Worm (Caenorhabditis elegans): ENCODE measurements around the gene tgn-38.

The tgn-38 gene

DNA sequence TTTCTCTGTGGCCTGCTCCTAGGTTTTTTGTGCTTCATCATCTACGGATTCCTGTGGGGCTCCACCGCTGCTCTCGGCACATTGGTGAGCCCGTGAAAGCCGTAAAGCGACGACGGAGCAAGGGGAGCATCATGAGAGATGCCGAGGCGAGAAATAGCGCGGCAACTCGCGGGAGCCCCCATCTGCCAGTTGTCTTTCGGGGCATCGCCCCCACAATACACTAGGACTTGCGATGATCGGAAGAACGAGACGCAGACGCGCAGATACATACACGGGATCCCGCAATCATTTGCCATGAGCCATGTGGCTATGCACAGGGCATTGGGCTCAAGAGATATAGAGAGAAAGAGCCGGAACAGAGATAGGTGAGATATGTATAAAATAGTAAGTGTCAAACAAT, 18.6 kb downstream of the tgn-38 start:
- peak; percentile 39 for TF ChIP-seq M03D4.4 (tag; optimal IDR thresholded peaks at IDR 0.05)
- peak; percentile 1 for TF ChIP-seq drap-1 (GFP tag; optimal IDR thresholded peaks at IDR 0.05)
- peak; percentile 89 for TF ChIP-seq hlh-1 (tag; optimal IDR thresholded peaks at IDR 0.05)
- TF ChIP-seq lsy-2 (tag; optimal IDR thresholded peaks at IDR 0.05): no peak
- TF ChIP-seq lin-32 (GFP tag; optimal IDR thresholded peaks at IDR 0.05): no peak
- peak; percentile 96 for TF ChIP-seq unc-120 (tag; optimal IDR thresholded peaks at IDR 0.05; ENCODE audit: poor library complexity, severe bottlenecking)
- TF ChIP-seq unc-62 (GFP tag; optimal IDR thresholded peaks at IDR 0.05): peak; percentile 65

DNA sequence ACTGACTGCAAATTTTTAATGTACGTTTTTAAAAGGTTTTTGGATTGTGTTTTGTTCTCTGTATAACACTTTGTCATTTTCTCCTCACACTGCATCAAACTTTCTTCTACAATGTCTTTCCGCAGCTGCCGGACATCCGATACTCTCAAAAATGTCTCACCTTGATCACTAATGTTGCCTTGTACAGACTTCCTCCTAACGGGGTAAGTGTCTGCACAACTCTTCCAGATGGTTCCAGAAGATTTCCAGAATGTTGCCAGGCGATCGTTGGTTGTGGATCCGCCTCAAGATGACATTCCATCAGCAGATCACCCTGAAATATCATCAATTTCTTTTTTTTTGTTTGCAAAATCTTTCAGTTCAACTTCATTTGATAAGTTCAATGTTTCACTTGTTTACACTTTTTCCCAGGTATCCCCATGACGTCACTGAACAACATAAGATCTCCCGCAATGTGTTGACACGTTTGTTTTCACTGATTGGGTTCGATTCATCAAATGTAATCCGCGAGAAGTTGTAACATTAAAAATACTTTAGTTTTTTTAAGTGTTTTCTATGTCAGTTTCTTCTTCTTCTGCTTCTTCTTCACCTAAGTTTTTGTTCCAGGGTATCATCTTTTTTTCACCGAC, 19.8 kb downstream of the tgn-38 start:
- TF ChIP-seq mls-2 (tag; optimal IDR thresholded peaks at IDR 0.05): no peak
- TF ChIP-seq drap-1 (GFP tag; optimal IDR thresholded peaks at IDR 0.05): no peak
- TF ChIP-seq lsy-2 (tag; optimal IDR thresholded peaks at IDR 0.05): no peak
- no peak for TF ChIP-seq nhr-237 (tag; optimal IDR thresholded peaks at IDR 0.05)
- no peak for TF ChIP-seq pha-4 (tag; optimal IDR thresholded peaks at IDR 0.05)
- TF ChIP-seq tbx-8 (GFP tag; optimal IDR thresholded peaks at IDR 0.05): no peak
- TF ChIP-seq lin-32 (GFP tag; optimal IDR thresholded peaks at IDR 0.05): no peak
- no peak for TF ChIP-seq unc-62 (GFP tag; optimal IDR thresholded peaks at IDR 0.05)
- no peak for TF ChIP-seq nhr-76 (tag; optimal IDR thresholded peaks at IDR 0.05)
- TF ChIP-seq sem-2 (GFP tag; optimal IDR thresholded peaks at IDR 0.05): no peak
- TF ChIP-seq hlh-1 (tag; optimal IDR thresholded peaks at IDR 0.05): no peak
- TF ChIP-seq blmp-1 (tag; optimal IDR thresholded peaks at IDR 0.05): no peak
- no peak for TF ChIP-seq nhr-2 (tag; optimal IDR thresholded peaks at IDR 0.05)
- TF ChIP-seq ztf-11 (tag; optimal IDR thresholded peaks at IDR 0.05): no peak
- no peak for TF ChIP-seq ceh-43 (GFP tag; optimal IDR thresholded peaks at IDR 0.05)
- TF ChIP-seq elt-1 (tag; optimal IDR thresholded peaks at IDR 0.05; ENCODE audit: borderline replicate concordance, insufficient read depth): no peak
- no peak for TF ChIP-seq mab-5 (tag; optimal IDR thresholded peaks at IDR 0.05)
- TF ChIP-seq snpc-4 (tag; optimal IDR thresholded peaks at IDR 0.05): no peak
- TF ChIP-seq zip-8 (tag; optimal IDR thresholded peaks at IDR 0.05): no peak
- TF ChIP-seq M03D4.4 (tag; optimal IDR thresholded peaks at IDR 0.05): no peak

DNA sequence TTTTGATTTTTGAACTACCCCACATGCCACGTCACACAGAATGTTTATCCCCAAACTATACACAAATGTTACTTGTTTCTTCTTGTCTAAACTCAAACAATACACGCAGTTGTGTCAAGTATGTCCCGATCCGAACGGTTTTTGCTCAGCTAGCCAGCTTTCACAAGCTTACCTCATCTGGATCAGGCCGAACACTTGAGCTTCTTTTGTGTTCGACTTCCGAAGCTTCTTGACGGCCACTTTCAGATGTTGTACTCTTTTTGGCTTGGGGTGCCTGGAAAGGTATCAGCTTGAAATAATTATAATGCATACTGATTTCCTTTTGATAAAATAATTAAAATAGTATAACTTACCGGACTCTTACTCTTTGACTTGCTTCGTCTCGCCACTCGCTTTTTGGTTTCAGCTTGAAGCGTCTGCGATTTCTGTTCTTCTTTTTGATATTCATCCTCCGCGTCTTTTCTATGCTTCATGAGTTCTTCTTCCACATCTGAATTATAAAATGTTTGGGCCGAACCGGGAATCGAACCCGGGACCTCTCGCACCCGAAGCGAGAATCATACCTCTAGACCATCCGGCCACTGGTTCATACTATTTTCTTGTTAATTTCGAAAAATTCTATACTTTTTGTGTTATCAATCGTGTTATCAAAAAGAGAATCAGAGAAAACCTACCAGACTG, 23.7 kb downstream of the tgn-38 start:
- no peak for TF ChIP-seq nhr-76 (tag; optimal IDR thresholded peaks at IDR 0.05)
- no peak for TF ChIP-seq ces-1 (GFP tag; optimal IDR thresholded peaks at IDR 0.05)
- no peak for TF ChIP-seq ztf-11 (tag; optimal IDR thresholded peaks at IDR 0.05)
- no peak for TF ChIP-seq tbx-8 (GFP tag; optimal IDR thresholded peaks at IDR 0.05)
- no peak for TF ChIP-seq M03D4.4 (tag; optimal IDR thresholded peaks at IDR 0.05)
- TF ChIP-seq ham-2 (GFP tag; optimal IDR thresholded peaks at IDR 0.05): no peak
- TF ChIP-seq elt-3 (tag; optimal IDR thresholded peaks at IDR 0.05): no peak
- no peak for TF ChIP-seq nhr-28 (tag; optimal IDR thresholded peaks at IDR 0.05)
- no peak for TF ChIP-seq sem-2 (GFP tag; optimal IDR thresholded peaks at IDR 0.05)
- no peak for TF ChIP-seq snpc-4 (tag; optimal IDR thresholded peaks at IDR 0.05)
- no peak for TF ChIP-seq zip-8 (tag; optimal IDR thresholded peaks at IDR 0.05)
- no peak for TF ChIP-seq ceh-43 (GFP tag; optimal IDR thresholded peaks at IDR 0.05)
- no peak for TF ChIP-seq ceh-39 (tag; optimal IDR thresholded peaks at IDR 0.05)
- no peak for TF ChIP-seq cnd-1 (tag; optimal IDR thresholded peaks at IDR 0.05)
- TF ChIP-seq flh-1 (GFP tag; optimal IDR thresholded peaks at IDR 0.05): no peak

DNA sequence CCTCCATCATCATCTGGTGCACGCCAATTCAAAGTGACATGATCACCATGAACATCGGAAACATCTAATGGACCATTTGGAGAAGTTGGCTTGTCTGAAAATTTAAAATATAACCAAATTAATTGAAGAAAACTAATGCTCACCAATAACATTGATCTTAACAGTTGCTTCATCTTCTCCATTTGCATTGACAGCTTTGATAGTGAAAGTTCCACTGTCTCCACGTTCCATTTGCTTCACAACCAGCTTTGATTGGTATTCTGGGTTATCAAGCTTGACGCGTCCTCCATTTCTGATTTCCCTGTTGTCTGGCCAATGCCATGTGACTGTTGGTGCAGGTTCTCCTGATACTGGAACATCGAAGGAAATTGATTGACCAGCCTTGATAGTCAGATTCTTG, 42.6 kb downstream of the tgn-38 start:
- no peak for TF ChIP-seq sptf-1 (tag; optimal IDR thresholded peaks at IDR 0.05)
